Fruit fly (Drosophila melanogaster): Measurements from ENCODE around the gene CG17292.

The CG17292 gene

DNA sequence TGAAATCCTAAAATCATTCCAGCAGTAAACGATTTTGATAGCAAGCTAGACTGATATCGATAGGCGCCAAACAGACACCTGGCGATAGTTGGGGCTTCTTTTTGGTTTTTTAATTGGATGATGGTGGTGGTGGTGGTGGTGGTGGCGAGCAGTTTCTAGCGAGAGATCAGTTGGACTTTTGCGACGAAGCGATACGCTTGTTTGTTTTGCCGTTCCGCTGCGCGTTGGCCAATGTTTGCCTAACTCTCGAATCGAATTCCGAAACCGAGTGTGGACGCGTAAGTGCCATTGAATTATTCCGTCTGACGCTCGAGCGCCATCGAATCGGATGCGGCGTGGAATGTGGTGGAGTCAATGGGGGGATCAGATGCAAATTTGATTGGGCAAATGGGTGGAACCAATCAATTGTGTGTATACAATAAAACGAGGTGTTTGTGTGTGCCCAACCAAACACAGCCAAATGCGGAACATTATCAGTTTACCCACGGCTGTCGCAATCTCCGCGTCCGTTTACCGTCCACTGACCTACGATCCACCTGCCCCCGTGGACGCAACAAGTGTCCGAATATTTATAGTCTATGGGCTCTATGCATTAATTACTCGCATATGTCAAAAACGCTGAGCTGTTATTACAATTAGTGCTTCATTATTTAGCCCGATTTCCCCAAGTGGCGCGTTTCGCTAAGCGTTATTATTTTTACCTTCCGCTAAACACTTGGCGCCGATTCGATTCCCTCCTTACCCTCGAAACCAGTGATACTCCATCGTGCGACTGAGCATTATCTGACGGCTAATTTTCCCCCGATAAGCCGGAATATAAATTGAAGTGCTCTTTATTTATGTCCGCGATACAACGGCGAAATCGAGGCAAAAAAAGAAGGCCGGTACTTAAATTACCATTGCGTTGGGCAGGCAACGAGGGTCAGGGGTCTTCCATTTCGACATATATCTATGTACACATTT, at the start of gene CG17292 (continued):
- TF ChIP-seq Usf (GFP tag; optimal IDR thresholded peaks at IDR 0.05) (no peak), Chrac-16 (GFP tag; optimal IDR thresholded peaks at IDR 0.05) (no peak), CG1647 (GFP tag; optimal IDR thresholded peaks at IDR 0.05) (peak; percentile 28), Hmx (GFP tag; optimal IDR thresholded peaks at IDR 0.05) (no peak), org-1 (GFP tag; optimal IDR thresholded peaks at IDR 0.05) (peak; percentile 43), MESR4 (GFP tag; optimal IDR thresholded peaks at IDR 0.05) (peak; percentile 56), CG2712 (tag; optimal IDR thresholded peaks at IDR 0.05) (peak; percentile 15), CHES-1-like (GFP tag; optimal IDR thresholded peaks at IDR 0.05) (peak; percentile 27), Trl (optimal IDR thresholded peaks at IDR 0.05) (no peak), Trl (GFP tag; optimal IDR thresholded peaks at IDR 0.05) (peak; percentile 43), YL-1 (GFP tag; optimal IDR thresholded peaks at IDR 0.05) (peak; percentile 43), kni (GFP tag; optimal IDR thresholded peaks at IDR 0.05) (peak; percentile 25), CG11247 (GFP tag; IDR thresholded peaks at IDR 0.05) (peak; percentile 62; the same call in 1 of the 2 replicates), sqz (GFP tag; optimal IDR thresholded peaks at IDR 0.05) (no peak), CG32767 (GFP tag; IDR thresholded peaks at IDR 0.05) (peak; percentile 33; the same call in 1 of the 2 replicates), CG14710 (tag; optimal IDR thresholded peaks at IDR 0.05) (peak; percentile 14), CG4854 (GFP tag; optimal IDR thresholded peaks at IDR 0.05) (peak; percentile 37), C15 (GFP tag; IDR thresholded peaks at IDR 0.05) (no peak), ap (GFP tag; IDR thresholded peaks at IDR 0.05) (0 out of 2 replicates have a peak, but pooled peaks have one; percentile 39), gce (GFP tag; IDR thresholded peaks at IDR 0.05) (peak; percentile 75; the same call in 1 of the 3 replicates), NC2α (GFP tag; optimal IDR thresholded peaks at IDR 0.05) (peak; percentile 19), knrl (GFP tag; IDR thresholded peaks at IDR 0.05; ENCODE audit: partially characterized antibody) (peak; percentile 91), slbo (GFP tag; IDR thresholded peaks at IDR 0.05) (peak; percentile 69), Dip2 (GFP tag; IDR thresholded peaks at IDR 0.05) (no peak), CG4328 (GFP tag; optimal IDR thresholded peaks at IDR 0.05) (peak; percentile 9), slp2 (GFP tag; optimal IDR thresholded peaks at IDR 0.05) (no peak), CG14014 (GFP tag; IDR thresholded peaks at IDR 0.05) (peak; percentile 74; the same call in 1 of the 2 replicates), CG7556 (GFP tag; optimal IDR thresholded peaks at IDR 0.05) (no peak), CG17802 (tag; optimal IDR thresholded peaks at IDR 0.05) (no peak), pros (GFP tag; optimal IDR thresholded peaks at IDR 0.05) (no peak), CG2116 (GFP tag; optimal IDR thresholded peaks at IDR 0.05) (peak; percentile 58), CG42726 (GFP tag; IDR thresholded peaks at IDR 0.05; ENCODE audit: partially characterized antibody) (peak; percentile 74), CG16813 (GFP tag; IDR thresholded peaks at IDR 0.05; ENCODE audit: partially characterized antibody) (peak; percentile 80), bbx (GFP tag; IDR thresholded peaks at IDR 0.05; ENCODE audit: partially characterized antibody) (peak; percentile 95), Doc3 (GFP tag; IDR thresholded peaks at IDR 0.05; ENCODE audit: partially characterized antibody) (peak; percentile 87), dm (GFP tag; optimal IDR thresholded peaks at IDR 0.05) (no peak), pan (optimal IDR thresholded peaks at IDR 0.05) (no peak), pan (GFP tag; optimal IDR thresholded peaks at IDR 0.05 in 1 of 2, IDR thresholded peaks at IDR 0.05 in 1 of 2) (peak in 1 of 2 experiments; percentile 72), dati (GFP tag; IDR thresholded peaks at IDR 0.05) (0 out of 2 replicates have a peak, but pooled peaks have one; percentile 9), Dp (GFP tag; optimal IDR thresholded peaks at IDR 0.05) (peak; percentile 49), fd3F (GFP tag; optimal IDR thresholded peaks at IDR 0.05) (peak; percentile 6), NC2β (GFP tag; optimal IDR thresholded peaks at IDR 0.05) (peak; percentile 32), mld (GFP tag; IDR thresholded peaks at IDR 0.05; ENCODE audit: partially characterized antibody) (peak; percentile 79; the same call in 2 of the 3 replicates), CG18011 (GFP tag; optimal IDR thresholded peaks at IDR 0.05) (peak; percentile 39), CG7963 (GFP tag; IDR thresholded peaks at IDR 0.05; ENCODE audit: partially characterized antibody) (peak; percentile 90), CG10209 (GFP tag; optimal IDR thresholded peaks at IDR 0.05) (peak; percentile 37), Dek (tag; optimal IDR thresholded peaks at IDR 0.05) (peak; percentile 66), CG2120 (GFP tag; optimal IDR thresholded peaks at IDR 0.05) (peak; percentile 60)
